Worm (Caenorhabditis elegans) whole organism, mixed stage, embryonic: ENCODE results near the gene clec-242.

Source experiments
- blmp-1 ChIP-seq: fragments of 150-350 bp; optimal IDR thresholded peaks from 2 replicates; lab custom pipeline; 2014; ENCODE audit warnings: missing biosample characterization, missing genetic modification characterization
- ces-1 ChIP-seq: fragments of 150-350 bp; optimal IDR thresholded peaks from 2 replicates; lab custom pipeline; 2014; ENCODE audit warnings: missing biosample characterization, missing genetic modification reagents, missing genetic modification characterization
- elt-3 ChIP-seq: fragments of 150-350 bp; optimal IDR thresholded peaks from 2 replicates; lab custom pipeline; 2014; ENCODE audit warnings: missing biosample characterization, missing genetic modification characterization
- lsy-2 ChIP-seq: fragments of 150-350 bp; optimal IDR thresholded peaks from 2 replicates; lab custom pipeline; 2014; ENCODE audit warnings: missing biosample characterization, missing genetic modification characterization
- mab-5 ChIP-seq: fragments of 150-350 bp; optimal IDR thresholded peaks from 2 replicates; lab custom pipeline; 2014; ENCODE audit warnings: missing biosample characterization, missing genetic modification characterization
- nhr-12 ChIP-seq: fragments of 150-350 bp; optimal IDR thresholded peaks from 2 replicates; lab custom pipeline; 2014; ENCODE audit warnings: missing biosample characterization, missing genetic modification characterization
- nhr-2 ChIP-seq: fragments of 150-350 bp; optimal IDR thresholded peaks from 2 replicates; lab custom pipeline; 2014; ENCODE audit warnings: missing biosample characterization, missing genetic modification characterization
- nhr-237 ChIP-seq: fragments of 150-350 bp; optimal IDR thresholded peaks from 2 replicates; lab custom pipeline; 2014; ENCODE audit warnings: missing biosample characterization, missing genetic modification characterization
- nhr-28 ChIP-seq: fragments of 150-350 bp; optimal IDR thresholded peaks from 2 replicates; lab custom pipeline; 2014; ENCODE audit warnings: missing biosample characterization, missing genetic modification characterization
- nhr-76 ChIP-seq: sonication (generic microtip); optimal IDR thresholded peaks from 2 replicates; lab custom pipeline; 2017; ENCODE audit warnings: missing biosample characterization, missing genetic modification characterization
- pha-4 ChIP-seq: fragments of 150-350 bp; optimal IDR thresholded peaks from 2 replicates; lab custom pipeline; 2018; ENCODE audit warnings: missing biosample characterization, missing genetic modification reagents, missing genetic modification characterization
- snpc-4 ChIP-seq: fragments of 150-350 bp; optimal IDR thresholded peaks from 2 replicates; lab custom pipeline; 2014; ENCODE audit warnings: missing biosample characterization, missing genetic modification characterization
- unc-62 ChIP-seq: fragments of 150-350 bp; optimal IDR thresholded peaks from 2 replicates; lab custom pipeline; 2014; ENCODE audit warnings: missing biosample characterization, missing genetic modification reagents, missing genetic modification characterization
- ztf-11 ChIP-seq: fragments of 150-350 bp; optimal IDR thresholded peaks from 2 replicates; lab custom pipeline; 2014; ENCODE audit warnings: missing biosample characterization, missing genetic modification characterization

DNA sequence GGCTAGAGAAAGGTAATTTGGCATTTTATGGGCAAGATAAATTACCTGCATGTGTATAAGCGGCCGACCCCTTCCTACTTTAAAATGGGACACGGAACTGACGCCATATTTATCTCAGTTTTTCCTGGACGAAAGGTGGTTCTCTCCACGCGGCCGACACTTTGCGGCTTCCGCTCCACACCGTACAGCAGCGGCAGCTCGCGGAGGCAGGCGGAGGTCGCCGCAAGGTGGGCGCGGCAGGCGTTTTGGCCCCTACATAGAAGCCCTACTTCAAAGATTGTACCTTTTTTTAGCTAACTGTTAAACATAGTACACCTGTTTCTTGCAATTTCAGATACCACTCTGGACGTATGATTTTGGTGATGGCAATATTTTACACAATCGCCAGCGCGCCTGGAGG, 38.8 kb downstream of the clec-242 start:
- TF ChIP-seq nhr-76 (tag; lab: Kevin White, UChicago) (no peak), lsy-2 (tag; lab: Kevin White, UChicago) (no peak), snpc-4 (tag; lab: Kevin White, UChicago) (no peak), nhr-2 (tag; lab: Kevin White, UChicago) (no peak), unc-62 (GFP tag; lab: Kevin White, UChicago) (no peak), pha-4 (tag; lab: Kevin White, UChicago) (no peak), mab-5 (tag; lab: Kevin White, UChicago) (no peak), ztf-11 (tag; lab: Kevin White, UChicago) (no peak), ces-1 (GFP tag; lab: Kevin White, UChicago) (no peak), nhr-28 (tag; lab: Kevin White, UChicago) (no peak), nhr-237 (tag; lab: Kevin White, UChicago) (no peak), elt-3 (tag; lab: Kevin White, UChicago) (no peak), nhr-12 (tag; lab: Kevin White, UChicago) (no peak), blmp-1 (tag; lab: Kevin White, UChicago) (no peak)
